Fruit fly (Drosophila melanogaster) whole organism, embryonic: ENCODE data around the gene LanB1.

Experiments used
- Asciz ChIP-seq: fragments of 200-800 bp; sonication (Bioruptor generic); optimal IDR thresholded peaks from 2 replicates; lab custom pipeline; 2017; ENCODE audit warnings: missing biosample characterization, mild to moderate bottlenecking, missing genetic modification characterization, missing genetic modification reagents
- CG10147 ChIP-seq: fragments of 200-800 bp; sonication (Bioruptor generic); optimal IDR thresholded peaks from 2 replicates; lab custom pipeline; 2019; ENCODE audit warnings: missing biosample characterization, mild to moderate bottlenecking, missing genetic modification characterization, moderate library complexity
- CG10274 ChIP-seq: fragments of 200-800 bp; sonication (Bioruptor generic); optimal IDR thresholded peaks from 3 replicates; lab custom pipeline; 2017; ENCODE audit warnings: missing biosample characterization, mild to moderate bottlenecking, missing genetic modification characterization
- CG10321 ChIP-seq: fragments of 200-800 bp; sonication (Bioruptor generic); IDR thresholded peaks from 2 replicates; pipeline ENCODE4 v1.3.6; 2022; ENCODE audit warnings: missing biosample characterization, missing genetic modification characterization
- CG10431 ChIP-seq: fragments of 200-800 bp; sonication (Bioruptor generic); optimal IDR thresholded peaks from 3 replicates; lab custom pipeline; 2018; ENCODE audit warnings: missing biosample characterization, mild to moderate bottlenecking, missing genetic modification characterization
- CG11085 ChIP-seq: fragments of 200-800 bp; sonication (Bioruptor generic); IDR thresholded peaks from 2 replicates; pipeline ENCODE4 v1.3.6; 2022; ENCODE audit warnings: missing biosample characterization, missing genetic modification characterization
- CG12219 ChIP-seq: fragments of 200-800 bp; sonication (Bioruptor generic); optimal IDR thresholded peaks from 3 replicates; lab custom pipeline; 2018; ENCODE audit warnings: missing biosample characterization, mild to moderate bottlenecking, missing genetic modification characterization
- CG14667 ChIP-seq: fragments of 200-800 bp; sonication (Bioruptor generic); IDR thresholded peaks from 2 replicates; pipeline ENCODE4 v1.3.6; 2022; ENCODE audit warnings: missing biosample characterization, missing genetic modification characterization
- CG14710 ChIP-seq: fragments of 200-800 bp; sonication (Bioruptor generic); optimal IDR thresholded peaks from 3 replicates; lab custom pipeline; 2019; ENCODE audit warnings: missing biosample characterization, mild to moderate bottlenecking, missing genetic modification characterization, moderate library complexity
- CG16813 ChIP-seq: fragments of 200-800 bp; sonication (Bioruptor generic); IDR thresholded peaks from 3 replicates; pipeline ENCODE4 v1.3.6; 2022; ENCODE audit warnings: missing biosample characterization, missing genetic modification characterization; ENCODE audit not compliant: partially characterized antibody
- CG17186 ChIP-seq: fragments of 200-800 bp; sonication (Bioruptor generic); optimal IDR thresholded peaks from 3 replicates; lab custom pipeline; 2017; ENCODE audit warnings: missing biosample characterization, missing genetic modification reagents, missing genetic modification characterization
- CG18619 ChIP-seq: fragments of 200-800 bp; sonication (Bioruptor generic); optimal IDR thresholded peaks from 3 replicates; lab custom pipeline; 2017; ENCODE audit warnings: missing biosample characterization, mild to moderate bottlenecking, missing genetic modification characterization
- CG18764 ChIP-seq: fragments of 200-800 bp; sonication (Bioruptor generic); optimal IDR thresholded peaks from 3 replicates; lab custom pipeline; 2016; ENCODE audit warnings: missing biosample characterization, missing genetic modification characterization
- CG2129 ChIP-seq: fragments of 200-800 bp; sonication (Bioruptor generic); IDR thresholded peaks from 2 replicates; pipeline ENCODE4 v1.3.6; 2022; ENCODE audit warnings: missing biosample characterization, missing genetic modification characterization; ENCODE audit not compliant: partially characterized antibody
- CG2712 ChIP-seq: fragments of 200-800 bp; optimal IDR thresholded peaks from 3 replicates; lab custom pipeline; 2019; ENCODE audit warnings: missing biosample characterization, mild to moderate bottlenecking, missing genetic modification characterization, moderate library complexity
- CG3281 ChIP-seq: fragments of 200-800 bp; sonication (Bioruptor generic); optimal IDR thresholded peaks from 3 replicates; lab custom pipeline; 2017; ENCODE audit warnings: missing biosample characterization, mild to moderate bottlenecking, missing genetic modification characterization
- CG34376 ChIP-seq: fragments of 200-800 bp; sonication (Bioruptor generic); optimal IDR thresholded peaks from 2 replicates; lab custom pipeline; 2018; ENCODE audit warnings: missing biosample characterization, mild to moderate bottlenecking, missing genetic modification characterization
- CG4617 ChIP-seq: fragments of 200-800 bp; sonication (Bioruptor generic); optimal IDR thresholded peaks from 3 replicates; lab custom pipeline; 2016; ENCODE audit warnings: missing biosample characterization, missing genetic modification characterization, borderline replicate concordance
- CG8765 ChIP-seq: fragments of 200-800 bp; sonication (Bioruptor generic); IDR thresholded peaks from 2 replicates; pipeline ENCODE4 v1.3.6; 2022; ENCODE audit warnings: missing biosample characterization, missing genetic modification characterization
- Dip2 ChIP-seq: fragments of 200-800 bp; sonication (Bioruptor generic); IDR thresholded peaks from 2 replicates; pipeline ENCODE4 v1.3.6; 2022; ENCODE audit warnings: missing biosample characterization, missing genetic modification characterization
- Doc3 ChIP-seq: fragments of 200-800 bp; sonication (Bioruptor generic); IDR thresholded peaks from 3 replicates; pipeline ENCODE4 v1.3.6; 2022; ENCODE audit warnings: missing biosample characterization, missing genetic modification characterization; ENCODE audit not compliant: partially characterized antibody
- Dp ChIP-seq: fragments of 200-800 bp; sonication (Bioruptor generic); optimal IDR thresholded peaks from 2 replicates; lab custom pipeline; 2018; ENCODE audit warnings: missing biosample characterization, mild to moderate bottlenecking, missing genetic modification characterization, moderate library complexity
- Ets65A ChIP-seq: fragments of 200-800 bp; sonication (Bioruptor generic); peaks from one replicate; lab custom pipeline; 2016; ENCODE audit warnings: missing biosample characterization, missing genetic modification characterization
- Ets97D ChIP-seq: fragments of 200-800 bp; sonication (Bioruptor generic); optimal IDR thresholded peaks from 3 replicates; lab custom pipeline; 2016; ENCODE audit warnings: missing biosample characterization, missing genetic modification characterization
- H2.0 ChIP-seq: fragments of 200-800 bp; sonication (Bioruptor generic); IDR thresholded peaks from 2 replicates; pipeline ENCODE4 v1.3.6; 2022; ENCODE audit warnings: missing biosample characterization, missing genetic modification characterization
- Hsf ChIP-seq: fragments of 200-800 bp; sonication (Bioruptor generic); optimal IDR thresholded peaks from 3 replicates; lab custom pipeline; 2016; ENCODE audit warnings: missing biosample characterization, missing genetic modification characterization
- NC2β ChIP-seq: fragments of 200-800 bp; sonication (Bioruptor generic); optimal IDR thresholded peaks from 2 replicates; lab custom pipeline; 2016; ENCODE audit warnings: missing biosample characterization, missing genetic modification characterization
- Side ChIP-seq: fragments of 200-800 bp; sonication (Bioruptor generic); optimal IDR thresholded peaks from 2 replicates; lab custom pipeline; 2016; ENCODE audit warnings: missing biosample characterization, missing genetic modification characterization
- TFAM ChIP-seq: fragments of 200-800 bp; sonication (Bioruptor generic); optimal IDR thresholded peaks from 2 replicates; lab custom pipeline; 2017; ENCODE audit warnings: missing biosample characterization, missing genetic modification characterization, inconsistent platforms
- ap ChIP-seq: fragments of 200-800 bp; sonication (Bioruptor generic); IDR thresholded peaks from 2 replicates; pipeline ENCODE4 v1.3.6; 2022; ENCODE audit warnings: missing biosample characterization, missing genetic modification characterization
- ase ChIP-seq: fragments of 200-800 bp; sonication (Bioruptor generic); IDR thresholded peaks from 3 replicates; pipeline ENCODE4 v1.3.6; 2022; ENCODE audit warnings: missing biosample characterization, missing genetic modification characterization
- cato ChIP-seq: fragments of 200-800 bp; sonication (Bioruptor generic); optimal IDR thresholded peaks from 2 replicates; lab custom pipeline; 2016; ENCODE audit warnings: missing biosample characterization, missing genetic modification characterization, borderline replicate concordance
- da ChIP-seq: fragments of 200-800 bp; sonication (Bioruptor generic); optimal IDR thresholded peaks from 2 replicates; lab custom pipeline; 2016; ENCODE audit warnings: missing biosample characterization, missing genetic modification characterization
- ewg ChIP-seq: fragments of 200-800 bp; sonication (Bioruptor generic); optimal IDR thresholded peaks from 3 replicates; lab custom pipeline; 2017; ENCODE audit warnings: mild to moderate bottlenecking, missing biosample characterization, missing genetic modification reagents, missing genetic modification characterization
- gcm ChIP-seq: fragments of 200-800 bp; sonication (Bioruptor generic); optimal IDR thresholded peaks from 2 replicates; lab custom pipeline; 2019; ENCODE audit warnings: missing biosample characterization, mild to moderate bottlenecking, missing genetic modification characterization, moderate library complexity
- h ChIP-seq: fragments of >200 bp; optimal IDR thresholded peaks from 2 replicates; lab custom pipeline; 2017
- ham ChIP-seq: fragments of 200-800 bp; sonication (Bioruptor generic); IDR thresholded peaks from 2 replicates; pipeline ENCODE4 v1.3.6; 2022; ENCODE audit warnings: missing biosample characterization, missing genetic modification characterization
- kni ChIP-seq: fragments of 200-800 bp; sonication (Bioruptor generic); optimal IDR thresholded peaks from 3 replicates; lab custom pipeline; 2017; ENCODE audit warnings: mild to moderate bottlenecking, missing biosample characterization, missing genetic modification reagents, missing genetic modification characterization
- nmo ChIP-seq: fragments of 200-800 bp; sonication (Bioruptor generic); optimal IDR thresholded peaks from 2 replicates; lab custom pipeline; 2018; ENCODE audit warnings: missing biosample characterization, mild to moderate bottlenecking, missing genetic modification characterization, moderate library complexity
- phol ChIP-seq: fragments of 200-800 bp; sonication (Bioruptor generic); optimal IDR thresholded peaks from 3 replicates; lab custom pipeline; 2018; ENCODE audit warnings: missing biosample characterization, mild to moderate bottlenecking, missing genetic modification characterization, moderate library complexity
- pum ChIP-seq: fragments of 200-800 bp; sonication (Bioruptor generic); optimal IDR thresholded peaks from 2 replicates; lab custom pipeline; 2016; ENCODE audit warnings: missing biosample characterization, missing genetic modification characterization
- row ChIP-seq: fragments of 200-800 bp; sonication (Bioruptor generic); IDR thresholded peaks from 3 replicates; pipeline ENCODE4 v1.3.6; 2022; ENCODE audit warnings: missing biosample characterization, missing genetic modification characterization
- salm ChIP-seq: fragments of 200-800 bp; sonication (Bioruptor generic); optimal IDR thresholded peaks from 2 replicates; lab custom pipeline; 2018; ENCODE audit warnings: missing biosample characterization, mild to moderate bottlenecking, missing genetic modification characterization
- sim ChIP-seq: fragments of 200-800 bp; sonication (Bioruptor generic); IDR thresholded peaks from 2 replicates; pipeline ENCODE4 v1.3.6; 2022; ENCODE audit warnings: missing biosample characterization, missing genetic modification characterization
- slp2 ChIP-seq: fragments of 200-800 bp; sonication (Bioruptor generic); optimal IDR thresholded peaks from 2 replicates; lab custom pipeline; 2016; ENCODE audit warnings: missing biosample characterization, missing genetic modification characterization
- sob ChIP-seq: fragments of 200-800 bp; sonication (Bioruptor generic); IDR thresholded peaks from 2 replicates; pipeline ENCODE4 v1.3.6; 2022; ENCODE audit warnings: missing biosample characterization, missing genetic modification characterization
- sr ChIP-seq: fragments of 200-800 bp; sonication (Bioruptor generic); IDR thresholded peaks from 3 replicates; pipeline ENCODE4 v1.3.6; 2022; ENCODE audit warnings: missing biosample characterization, missing genetic modification characterization
- sug ChIP-seq: fragments of 200-800 bp; optimal IDR thresholded peaks from 2 replicates; lab custom pipeline; 2019; ENCODE audit warnings: missing biosample characterization, mild to moderate bottlenecking, missing genetic modification characterization, moderate library complexity
- trh ChIP-seq: fragments of 200-800 bp; sonication (Bioruptor generic); optimal IDR thresholded peaks from 2 replicates; lab custom pipeline; 2016; ENCODE audit warnings: missing biosample characterization, missing genetic modification characterization
- unpg ChIP-seq: fragments of 200-800 bp; sonication (Bioruptor generic); optimal IDR thresholded peaks from 3 replicates; lab custom pipeline; 2018; ENCODE audit warnings: missing biosample characterization, mild to moderate bottlenecking, missing genetic modification characterization, moderate library complexity

Gene LanB1

dm6 chr2L:7799804-7800433 lies 11.3 kb upstream of the LanB1 start, which contains the start of the genes Herp and r2d2 (continued):
- TF ChIP-seq CG10147 (GFP tag; lab: Kevin White, UChicago) (peak; percentile 86), CG14710 (peak; percentile 89), kni (GFP tag; lab: Kevin White, UChicago) (peak; percentile 91), sob (GFP tag; lab: Robert Waterston, UW) (peak; percentile 94), pum (peak; percentile 94), CG18764 (GFP tag; lab: Kevin White, UChicago) (peak; percentile 85), h (lab: Kevin White, UChicago) (no peak), CG12219 (GFP tag; lab: Kevin White, UChicago) (peak; percentile 83), Dip2 (no peak), CG3281 (GFP tag; lab: Kevin White, UChicago) (peak; percentile 92), salm (peak; percentile 74), Ets65A (peak; percentile 99), H2.0 (GFP tag; lab: Robert Waterston, UW) (peak; percentile 80), ham (peak; percentile 65), row (GFP tag; lab: Robert Waterston, UW) (peak; percentile 97), CG17186 (GFP tag; lab: Kevin White, UChicago) (peak; percentile 82), CG2129 (GFP tag; lab: Robert Waterston, UW) (peak; percentile 45), ap (GFP tag; lab: Robert Waterston, UW) (peak; percentile 55; the same call in 1 of the 2 replicates), trh (GFP tag; lab: Kevin White, UChicago) (peak; percentile 84), CG34376 (GFP tag; lab: Kevin White, UChicago) (peak; percentile 96), ewg (GFP tag; lab: Kevin White, UChicago) (peak; percentile 79), CG10321 (0 out of 2 replicates have a peak, but pooled peaks have one; percentile 24), gcm (GFP tag; lab: Kevin White, UChicago) (peak; percentile 71), CG10431 (GFP tag; lab: Kevin White, UChicago) (peak; percentile 52), CG10274 (GFP tag; lab: Kevin White, UChicago) (peak; percentile 80), CG11085 (peak; percentile 86), Dp (GFP tag; lab: Kevin White, UChicago) (peak; percentile 12), ase (peak; percentile 73; the same call in 2 of the 3 replicates), TFAM (GFP tag; lab: Kevin White, UChicago) (peak; percentile 50), da (GFP tag; lab: Kevin White, UChicago) (peak; percentile 83), CG8765 (peak; percentile 83), Ets97D (GFP tag; lab: Kevin White, UChicago) (peak; percentile 91), Doc3 (GFP tag; lab: Robert Waterston, UW) (peak; percentile 82), cato (GFP tag; lab: Kevin White, UChicago) (peak; percentile 66), CG14667 (GFP tag; lab: Robert Waterston, UW) (peak; percentile 76; the same call in 1 of the 2 replicates), CG4617 (peak; percentile 93), sim (GFP tag; lab: Robert Waterston, UW) (no peak), sr (GFP tag; lab: Robert Waterston, UW) (peak; percentile 44; the same call in 1 of the 3 replicates), phol (tag; lab: Kevin White, UChicago) (peak; percentile 90), NC2β (GFP tag; lab: Kevin White, UChicago) (peak; percentile 90), Hsf (GFP tag; lab: Kevin White, UChicago) (peak; percentile 93), slp2 (GFP tag; lab: Kevin White, UChicago) (peak; percentile 94), sug (peak; percentile 95), CG2712 (tag; lab: Kevin White, UChicago) (peak; percentile 89), Side (GFP tag; lab: Kevin White, UChicago) (peak; percentile 94), CG18619 (GFP tag; lab: Kevin White, UChicago) (peak; percentile 91), nmo (GFP tag; lab: Kevin White, UChicago) (peak; percentile 93), Asciz (GFP tag; lab: Kevin White, UChicago) (peak; percentile 62), CG16813 (GFP tag; lab: Robert Waterston, UW) (peak; percentile 79), unpg (GFP tag; lab: Kevin White, UChicago) (peak; percentile 85)
